Worm (Caenorhabditis elegans) whole organism, L4 larva: Measurements from ENCODE around the gene C14A6.7.

Experiments
- dpl-1 ChIP-seq: fragments of 150-350 bp; optimal IDR thresholded peaks from 2 replicates; lab custom pipeline; 2014; ENCODE audit warnings: missing biosample characterization, missing genetic modification reagents, missing genetic modification characterization
- lin-15B ChIP-seq: fragments of 150-350 bp; sonication (generic microtip); optimal IDR thresholded peaks from 3 replicates; lab custom pipeline; 2014; ENCODE audit warnings: missing biosample characterization, missing genetic modification characterization
- lin-29 ChIP-seq: fragments of 200-800 bp; sonication (Bioruptor generic); IDR thresholded peaks from 2 replicates; pipeline ENCODE4 v1.3.6; 2022; ENCODE audit warnings: missing genetic modification reagents, missing genetic modification characterization, missing compliant biosample characterization
- lin-39 ChIP-seq: fragments of 150-350 bp; optimal IDR thresholded peaks from 2 replicates; lab custom pipeline; 2014; ENCODE audit warnings: missing biosample characterization, missing genetic modification reagents, missing genetic modification characterization
- nhr-11 ChIP-seq: fragments of 150-350 bp; optimal IDR thresholded peaks from 2 replicates; lab custom pipeline; 2014; ENCODE audit warnings: missing biosample characterization, missing genetic modification characterization
- nhr-25 ChIP-seq: sonication (generic microtip); optimal IDR thresholded peaks from 2 replicates; lab custom pipeline; 2017; ENCODE audit warnings: missing genetic modification characterization, mild to moderate bottlenecking, missing compliant biosample characterization, antibody characterized with exemption, moderate library complexity, borderline replicate concordance; ENCODE audit not compliant: insufficient read depth
- nhr-76 ChIP-seq: fragments of 150-350 bp; optimal IDR thresholded peaks from 2 replicates; lab custom pipeline; 2014; ENCODE audit warnings: missing biosample characterization, missing genetic modification characterization
- pha-4 ChIP-seq, 2 experiments: fragments of 150-350 bp in 1 of 2; fragments of 200-800 bp in 1 of 2; sonication (Bioruptor generic) in 1 of 2; IDR thresholded peaks in 1 of 2; optimal IDR thresholded peaks in 1 of 2; 2 replicates each; pipeline versions ENCODE4 v1.3.6 to Lab custom; 2014 to 2022; ENCODE audit warnings: missing genetic modification characterization in 2 of 2, missing genetic modification reagents in 2 of 2, missing biosample characterization in 1 of 2, missing compliant biosample characterization in 1 of 2
- ztf-11 ChIP-seq: fragments of 150-350 bp; optimal IDR thresholded peaks from 2 replicates; lab custom pipeline; 2014; ENCODE audit warnings: missing biosample characterization, missing genetic modification characterization

- TF ChIP-seq pha-4 (GFP tag; IDR thresholded peaks at IDR 0.05; lab: Robert Waterston, UW) (no peak), pha-4 (tag; optimal IDR thresholded peaks at IDR 0.05; lab: Kevin White, UChicago) (no peak), ztf-11 (tag; lab: Kevin White, UChicago) (no peak), lin-15B (tag; lab: Kevin White, UChicago) (no peak), nhr-76 (tag; lab: Kevin White, UChicago) (no peak), nhr-11 (tag; lab: Kevin White, UChicago) (no peak), lin-39 (no peak), lin-29 (GFP tag; lab: Robert Waterston, UW) (no peak), nhr-25 (tag; lab: Kevin White, UChicago) (no peak), dpl-1 (GFP tag; lab: Kevin White, UChicago) (no peak)
Measured at ce11 chrV:18128545-18128944, 39.6 kb downstream of the C14A6.7 start.
